Fruit fly (Drosophila melanogaster) S2 (cell line): ENCODE data around the gene CkIIalpha-i1.

Experiments
- CG8478 ChIP-seq: fragments of >200 bp; optimal IDR thresholded peaks from 2 replicates; lab custom pipeline; 2018
- CTCF ChIP-seq, 2 experiments: fragments of >200 bp; optimal IDR thresholded peaks; 2 replicates each; lab custom pipeline; 2018

Gene CkIIalpha-i1

dm6 chr3L:15847224-15847623 lies 30.4 kb downstream of the CkIIalpha-i1 start:
- TF ChIP-seq CTCF (optimal IDR thresholded peaks at IDR 0.05; lab: Kevin White, UChicago) (no peak), CG8478 (lab: Kevin White, UChicago) (no peak)

dm6 chr3L:15847655-15848054 lies 30.9 kb downstream of the CkIIalpha-i1 start:
- TF ChIP-seq CG8478 (lab: Kevin White, UChicago), result no peak
- no peak for TF ChIP-seq CTCF (optimal IDR thresholded peaks at IDR 0.05; lab: Kevin White, UChicago)

- TF ChIP-seq CG8478 (lab: Kevin White, UChicago), result no peak
- no peak for TF ChIP-seq CTCF (optimal IDR thresholded peaks at IDR 0.05; lab: Kevin White, UChicago)
These were observed 39.3 kb downstream of the CkIIalpha-i1 start for dm6 chr3L:15856035-15856434.
